Fruit fly (Drosophila melanogaster): ENCODE measurements around the gene Cyp6d5.

DNA sequence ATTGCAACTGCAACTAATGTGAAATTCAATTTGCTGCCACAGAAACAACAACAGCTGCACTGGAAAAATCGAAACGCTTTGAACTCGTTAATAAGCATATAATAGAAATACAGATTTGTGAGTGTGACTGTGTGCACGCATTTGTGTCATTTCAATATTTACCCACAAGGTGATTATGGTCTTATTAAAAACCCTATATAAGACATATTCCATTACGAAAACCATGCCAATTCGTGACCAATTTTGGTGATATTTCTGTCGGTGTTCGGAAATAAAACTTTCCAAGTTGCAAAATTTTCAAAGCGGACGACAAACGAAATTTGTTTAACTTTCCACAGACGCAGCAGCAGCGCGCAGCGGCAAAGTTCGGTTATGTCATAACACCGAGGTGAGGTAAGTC is 33.6 kb upstream of the Cyp6d5 start:
- no peak for TF ChIP-seq bab1 (GFP tag; optimal IDR thresholded peaks at IDR 0.05)
- no peak for TF ChIP-seq cic (GFP tag; optimal IDR thresholded peaks at IDR 0.05)

Data from whole organism, adult.